Fruit fly (Drosophila melanogaster) whole organism, embryonic: ENCODE measurements around the gene CG33679.
A peak's percentile ranks its signal among the peaks of the same experiment; 100 is the strongest.

ENCODE experiments used
- Antp ChIP-seq: fragments of 200-800 bp; sonication (Bioruptor generic); optimal IDR thresholded peaks from 3 replicates; lab custom pipeline; 2016; ENCODE audit warnings: missing biosample characterization, missing genetic modification characterization
- Atf6 ChIP-seq: fragments of 200-800 bp; sonication (Bioruptor generic); IDR thresholded peaks from 2 replicates; pipeline ENCODE4 v1.3.6; 2022; ENCODE audit warnings: missing biosample characterization, missing genetic modification characterization
- CG10209 ChIP-seq: fragments of 200-800 bp; sonication (Bioruptor generic); optimal IDR thresholded peaks from 3 replicates; lab custom pipeline; 2017; ENCODE audit warnings: missing biosample characterization, mild to moderate bottlenecking, missing genetic modification characterization, missing genetic modification reagents
- CG10321 ChIP-seq: fragments of 200-800 bp; sonication (Bioruptor generic); IDR thresholded peaks from 2 replicates; pipeline ENCODE4 v1.3.6; 2022; ENCODE audit warnings: missing biosample characterization, missing genetic modification characterization
- CG10462 ChIP-seq: fragments of 200-800 bp; sonication (Bioruptor generic); optimal IDR thresholded peaks from 2 replicates; lab custom pipeline; 2016; ENCODE audit warnings: missing biosample characterization, missing genetic modification characterization
- CG12391 ChIP-seq: fragments of 200-800 bp; sonication (Bioruptor generic); optimal IDR thresholded peaks from 3 replicates; lab custom pipeline; 2018; ENCODE audit warnings: missing biosample characterization, mild to moderate bottlenecking, missing genetic modification characterization, moderate library complexity
- CG12659 ChIP-seq: fragments of 200-800 bp; sonication (Bioruptor generic); optimal IDR thresholded peaks from 3 replicates; lab custom pipeline; 2017; ENCODE audit warnings: mild to moderate bottlenecking, missing biosample characterization, missing genetic modification reagents, missing genetic modification characterization
- CG14050 ChIP-seq: fragments of 200-800 bp; sonication (Bioruptor generic); IDR thresholded peaks from 3 replicates; pipeline ENCODE4 v1.3.6; 2022; ENCODE audit warnings: missing biosample characterization, missing genetic modification characterization
- CG14667 ChIP-seq: fragments of 200-800 bp; sonication (Bioruptor generic); IDR thresholded peaks from 2 replicates; pipeline ENCODE4 v1.3.6; 2022; ENCODE audit warnings: missing biosample characterization, missing genetic modification characterization
- CG15011 ChIP-seq: fragments of 200-800 bp; sonication (Bioruptor generic); optimal IDR thresholded peaks from 3 replicates; lab custom pipeline; 2018; ENCODE audit warnings: missing biosample characterization, mild to moderate bottlenecking, missing genetic modification characterization
- CG1792 ChIP-seq: fragments of 200-800 bp; sonication (Bioruptor generic); optimal IDR thresholded peaks from 2 replicates; lab custom pipeline; 2016; ENCODE audit warnings: missing biosample characterization, missing genetic modification characterization
- CG2116 ChIP-seq: fragments of 200-800 bp; sonication (Bioruptor generic); optimal IDR thresholded peaks from 3 replicates; lab custom pipeline; 2018; ENCODE audit warnings: missing biosample characterization, mild to moderate bottlenecking, missing genetic modification characterization
- CG2199 ChIP-seq: fragments of 200-800 bp; sonication (Bioruptor generic); IDR thresholded peaks from 3 replicates; pipeline ENCODE4 v1.3.6; 2022; ENCODE audit warnings: missing biosample characterization, missing genetic modification characterization
- CG2712 ChIP-seq: fragments of 200-800 bp; optimal IDR thresholded peaks from 3 replicates; lab custom pipeline; 2019; ENCODE audit warnings: missing biosample characterization, mild to moderate bottlenecking, missing genetic modification characterization, moderate library complexity
- CG30020 ChIP-seq: fragments of 200-800 bp; optimal IDR thresholded peaks from 2 replicates; lab custom pipeline; 2019; ENCODE audit warnings: missing biosample characterization, mild to moderate bottlenecking, missing genetic modification characterization, moderate library complexity
- CG32532 ChIP-seq: fragments of 200-800 bp; sonication (Bioruptor generic); IDR thresholded peaks from 2 replicates; pipeline ENCODE4 v1.3.6; 2022; ENCODE audit warnings: missing biosample characterization, missing genetic modification characterization
- CG3281 ChIP-seq: fragments of 200-800 bp; sonication (Bioruptor generic); optimal IDR thresholded peaks from 3 replicates; lab custom pipeline; 2017; ENCODE audit warnings: missing biosample characterization, mild to moderate bottlenecking, missing genetic modification characterization
- CG34376 ChIP-seq: fragments of 200-800 bp; sonication (Bioruptor generic); optimal IDR thresholded peaks from 2 replicates; lab custom pipeline; 2018; ENCODE audit warnings: missing biosample characterization, mild to moderate bottlenecking, missing genetic modification characterization
- CG43689 ChIP-seq: fragments of 200-800 bp; sonication (Bioruptor generic); IDR thresholded peaks from 2 replicates; pipeline ENCODE4 v1.3.6; 2022; ENCODE audit warnings: missing biosample characterization, missing genetic modification characterization
- CG6689 ChIP-seq: fragments of 200-800 bp; sonication (Bioruptor generic); IDR thresholded peaks from 2 replicates; pipeline ENCODE4 v1.3.6; 2022; ENCODE audit warnings: missing biosample characterization, missing genetic modification characterization
- CG6791 ChIP-seq: fragments of 200-800 bp; sonication (Bioruptor generic); IDR thresholded peaks from 3 replicates; pipeline ENCODE4 v1.3.6; 2022; ENCODE audit warnings: missing biosample characterization, missing genetic modification characterization; ENCODE audit not compliant: partially characterized antibody
- CHES-1-like ChIP-seq: fragments of 200-800 bp; sonication (Bioruptor generic); optimal IDR thresholded peaks from 2 replicates; lab custom pipeline; 2016; ENCODE audit warnings: missing biosample characterization, missing genetic modification characterization
- CkIIα-i1 ChIP-seq: fragments of 200-800 bp; sonication (Bioruptor generic); IDR thresholded peaks from 2 replicates; pipeline ENCODE4 v1.3.6; 2022; ENCODE audit warnings: missing biosample characterization, missing genetic modification characterization
- CoRest ChIP-seq: fragments of 200-800 bp; sonication (Bioruptor generic); optimal IDR thresholded peaks from 3 replicates; lab custom pipeline; 2018; ENCODE audit warnings: missing biosample characterization, mild to moderate bottlenecking, missing genetic modification characterization, moderate library complexity
- ERR ChIP-seq: fragments of 200-800 bp; sonication (Bioruptor generic); optimal IDR thresholded peaks from 2 replicates; lab custom pipeline; 2016; ENCODE audit warnings: missing biosample characterization, missing genetic modification characterization
- Hr51 ChIP-seq, 2 experiments: fragments of 200-800 bp; sonication (Bioruptor generic); optimal IDR thresholded peaks; 2 replicates in 1 of 2; 3 replicates in 1 of 2; lab custom pipeline; 2016 to 2018; ENCODE audit warnings: missing biosample characterization in 2 of 2, missing genetic modification characterization in 2 of 2, mild to moderate bottlenecking in 1 of 2, moderate library complexity in 1 of 2
- MESR4 ChIP-seq: fragments of 200-800 bp; sonication (Bioruptor generic); optimal IDR thresholded peaks from 2 replicates; lab custom pipeline; 2018; ENCODE audit warnings: missing biosample characterization, mild to moderate bottlenecking, missing genetic modification characterization, moderate library complexity
- Nf-YB ChIP-seq: fragments of 200-800 bp; sonication (Bioruptor generic); optimal IDR thresholded peaks from 3 replicates; lab custom pipeline; 2019; ENCODE audit warnings: missing biosample characterization, mild to moderate bottlenecking, missing genetic modification characterization, moderate library complexity
- Oaz ChIP-seq: fragments of 200-800 bp; sonication (Bioruptor generic); IDR thresholded peaks from 2 replicates; pipeline ENCODE4 v1.3.6; 2022; ENCODE audit warnings: missing biosample characterization, missing genetic modification characterization
- ab ChIP-seq: fragments of 200-800 bp; sonication (Bioruptor generic); optimal IDR thresholded peaks from 2 replicates; lab custom pipeline; 2016; ENCODE audit warnings: missing biosample characterization, missing genetic modification characterization
- chif ChIP-seq, 2 experiments: fragments of 200-800 bp; sonication (Bioruptor generic); optimal IDR thresholded peaks; 3 replicates each; lab custom pipeline; 2016; ENCODE audit warnings: missing biosample characterization in 2 of 2, missing genetic modification characterization in 2 of 2
- chinmo ChIP-seq: fragments of 200-800 bp; sonication (Bioruptor generic); IDR thresholded peaks from 4 replicates; pipeline ENCODE4 v1.3.6; 2022; ENCODE audit warnings: missing biosample characterization, missing genetic modification characterization; ENCODE audit not compliant: partially characterized antibody
- crc ChIP-seq: fragments of 200-800 bp; sonication (Bioruptor generic); optimal IDR thresholded peaks from 2 replicates; lab custom pipeline; 2016; ENCODE audit warnings: missing biosample characterization, missing genetic modification characterization
- crol ChIP-seq: fragments of 200-800 bp; sonication (Bioruptor generic); IDR thresholded peaks from 2 replicates; pipeline ENCODE4 v1.3.6; 2022; ENCODE audit warnings: missing biosample characterization, missing genetic modification characterization
- cwo ChIP-seq: fragments of 200-800 bp; sonication (Bioruptor generic); optimal IDR thresholded peaks from 3 replicates; lab custom pipeline; 2017; ENCODE audit warnings: missing biosample characterization, missing genetic modification characterization, mild to moderate bottlenecking, moderate library complexity, missing genetic modification reagents
- dysf ChIP-seq: fragments of 200-800 bp; sonication (Bioruptor generic); IDR thresholded peaks from 3 replicates; pipeline ENCODE4 v1.3.6; 2022; ENCODE audit warnings: missing biosample characterization, missing genetic modification characterization
- ind ChIP-seq: fragments of 200-800 bp; sonication (Bioruptor generic); optimal IDR thresholded peaks from 3 replicates; lab custom pipeline; 2016; ENCODE audit warnings: missing biosample characterization, missing genetic modification characterization
- insv ChIP-seq, 2 experiments: fragments of 200-800 bp; sonication (Bioruptor generic); optimal IDR thresholded peaks; 3 replicates each; lab custom pipeline; 2016 to 2018; ENCODE audit warnings: missing biosample characterization in 2 of 2, missing genetic modification characterization in 2 of 2
- inv ChIP-seq: fragments of 200-800 bp; sonication (Bioruptor generic); IDR thresholded peaks from 2 replicates; pipeline ENCODE4 v1.3.6; 2022; ENCODE audit warnings: missing biosample characterization, missing genetic modification characterization; ENCODE audit not compliant: partially characterized antibody
- jing ChIP-seq: fragments of 200-800 bp; sonication (Bioruptor generic); optimal IDR thresholded peaks from 2 replicates; lab custom pipeline; 2018; ENCODE audit warnings: missing biosample characterization, mild to moderate bottlenecking, missing genetic modification characterization
- kay ChIP-seq: fragments of 200-800 bp; sonication (Bioruptor generic); optimal IDR thresholded peaks from 2 replicates; lab custom pipeline; 2016; ENCODE audit warnings: missing biosample characterization, missing genetic modification characterization
- kni ChIP-seq: fragments of 200-800 bp; sonication (Bioruptor generic); optimal IDR thresholded peaks from 3 replicates; lab custom pipeline; 2017; ENCODE audit warnings: mild to moderate bottlenecking, missing biosample characterization, missing genetic modification reagents, missing genetic modification characterization
- nmo ChIP-seq: fragments of 200-800 bp; sonication (Bioruptor generic); optimal IDR thresholded peaks from 2 replicates; lab custom pipeline; 2018; ENCODE audit warnings: missing biosample characterization, mild to moderate bottlenecking, missing genetic modification characterization, moderate library complexity
- onecut ChIP-seq: fragments of 200-800 bp; sonication (Bioruptor generic); IDR thresholded peaks from 2 replicates; pipeline ENCODE4 v1.3.6; 2022; ENCODE audit warnings: missing biosample characterization, missing genetic modification characterization
- pita ChIP-seq: fragments of 200-800 bp; sonication (Bioruptor generic); optimal IDR thresholded peaks from 2 replicates; lab custom pipeline; 2017; ENCODE audit warnings: missing biosample characterization, mild to moderate bottlenecking, missing genetic modification characterization
- seq ChIP-seq: fragments of 200-800 bp; sonication (Bioruptor generic); IDR thresholded peaks from 2 replicates; pipeline ENCODE4 v1.3.6; 2022; ENCODE audit warnings: missing biosample characterization, missing genetic modification characterization
- tin ChIP-seq: fragments of 200-800 bp; sonication (Bioruptor generic); optimal IDR thresholded peaks from 3 replicates; lab custom pipeline; 2016; ENCODE audit warnings: missing biosample characterization, missing genetic modification characterization
- trh ChIP-seq: fragments of 200-800 bp; sonication (Bioruptor generic); optimal IDR thresholded peaks from 2 replicates; lab custom pipeline; 2016; ENCODE audit warnings: missing biosample characterization, missing genetic modification characterization

The CG33679 gene

DNA sequence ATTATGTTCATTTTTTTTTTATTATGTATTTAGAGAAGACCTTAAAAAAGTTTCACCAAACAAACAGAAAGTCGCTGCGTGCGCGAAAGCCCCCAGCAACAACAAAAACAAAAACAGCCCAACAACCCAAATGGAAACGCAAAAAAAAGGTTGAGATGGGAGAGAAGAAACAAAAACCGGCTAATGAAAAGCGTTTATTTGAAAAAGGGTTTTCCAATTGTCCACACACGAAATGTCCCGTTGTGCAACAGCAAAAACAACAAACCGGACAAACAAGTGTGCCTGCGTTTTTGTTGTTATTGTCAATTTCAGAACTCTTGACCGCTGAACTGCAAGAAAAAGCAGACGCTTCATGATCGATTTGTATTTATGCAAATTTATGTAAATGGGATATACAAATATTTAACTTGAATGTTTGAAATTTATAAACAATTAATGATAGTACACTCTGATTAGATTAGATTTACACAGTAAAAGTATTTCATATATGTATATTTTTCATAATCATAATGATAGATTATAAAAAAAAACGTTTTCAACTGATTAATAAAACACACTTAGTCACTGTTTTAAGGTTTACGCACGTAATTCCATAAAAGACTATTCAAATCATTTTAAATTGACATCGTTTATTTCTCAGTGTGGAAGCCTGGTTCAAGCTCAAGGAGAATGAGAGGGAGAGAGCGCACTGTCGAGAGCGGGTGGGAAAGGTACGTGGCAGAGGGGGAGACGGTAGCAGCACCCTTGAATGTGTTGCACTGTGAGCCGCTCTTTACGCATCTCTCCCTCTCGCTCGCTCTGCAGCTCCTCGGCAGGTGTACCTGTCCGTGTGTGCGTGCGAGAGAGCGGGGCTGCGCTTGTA is 1.5 kb upstream of the CG33679 start (continued):
- TF ChIP-seq ERR (GFP tag; lab: Kevin White, UChicago) (no peak), onecut (GFP tag; lab: Robert Waterston, UW) (peak; percentile 56), crc (GFP tag; lab: Kevin White, UChicago) (no peak), CG10209 (GFP tag; lab: Kevin White, UChicago) (peak; percentile 69), CG3281 (GFP tag; lab: Kevin White, UChicago) (peak; percentile 56), kni (GFP tag; lab: Kevin White, UChicago) (no peak), CG6791 (no peak), jing (GFP tag; lab: Kevin White, UChicago) (peak; percentile 5), CG34376 (GFP tag; lab: Kevin White, UChicago) (no peak), ind (GFP tag; lab: Kevin White, UChicago) (peak; percentile 72), CG2712 (tag; lab: Kevin White, UChicago) (peak; percentile 89), CkIIα-i1 (GFP tag; lab: Robert Waterston, UW) (no peak), pita (GFP tag; lab: Kevin White, UChicago) (no peak), ab (GFP tag; lab: Kevin White, UChicago) (no peak), CG6689 (GFP tag; lab: Robert Waterston, UW) (peak; percentile 87), CG14667 (no peak; the same call in 1 of the 2 replicates), Antp (GFP tag; lab: Kevin White, UChicago) (no peak), Atf6 (GFP tag; lab: Robert Waterston, UW) (peak; percentile 49; the same call in 1 of the 2 replicates), CG43689 (no peak), nmo (GFP tag; lab: Kevin White, UChicago) (peak; percentile 91), CG15011 (peak; percentile 57), CG12659 (GFP tag; lab: Kevin White, UChicago) (peak; percentile 73), tin (peak; percentile 64), Oaz (GFP tag; lab: Robert Waterston, UW) (0 out of 2 replicates have a peak, but pooled peaks have one; percentile 43), CG10462 (no peak), CoRest (tag; lab: Kevin White, UChicago) (peak; percentile 80), Nf-YB (peak; percentile 71), seq (GFP tag; lab: Robert Waterston, UW) (peak; percentile 52), CG14050 (GFP tag; lab: Robert Waterston, UW) (peak; percentile 69), cwo (GFP tag; lab: Kevin White, UChicago) (peak; percentile 56), CG32532 (peak; percentile 57; the same call in 1 of the 2 replicates), crol (GFP tag; lab: Robert Waterston, UW) (peak; percentile 97), CG30020 (tag; lab: Kevin White, UChicago) (peak; percentile 27), CHES-1-like (GFP tag; lab: Kevin White, UChicago) (no peak), dysf (peak; percentile 78; the same call in 2 of the 3 replicates), CG2199 (GFP tag; lab: Robert Waterston, UW) (0 out of 3 replicates have a peak, but pooled peaks have one; percentile 74), CG12391 (tag; lab: Kevin White, UChicago) (peak; percentile 86), inv (no peak), MESR4 (GFP tag; lab: Kevin White, UChicago) (no peak), CG10321 (GFP tag; lab: Robert Waterston, UW) (no peak), trh (peak; percentile 54), kay (peak; percentile 37), Hr51 (GFP tag; optimal IDR thresholded peaks at IDR 0.05; lab: Kevin White, UChicago) (peak; percentile 46 to 84), chif (GFP tag; optimal IDR thresholded peaks at IDR 0.05; lab: Kevin White, UChicago) (peak in 1 of 2 experiments; percentile 8), chinmo (peak; percentile 89), CG2116 (GFP tag; lab: Kevin White, UChicago) (peak; percentile 26), insv (GFP tag; optimal IDR thresholded peaks at IDR 0.05; lab: Kevin White, UChicago) (no peak), CG1792 (GFP tag; lab: Kevin White, UChicago) (peak; percentile 9)
